Worm (Caenorhabditis elegans): ENCODE measurements around the gene mlc-4.

DNA sequence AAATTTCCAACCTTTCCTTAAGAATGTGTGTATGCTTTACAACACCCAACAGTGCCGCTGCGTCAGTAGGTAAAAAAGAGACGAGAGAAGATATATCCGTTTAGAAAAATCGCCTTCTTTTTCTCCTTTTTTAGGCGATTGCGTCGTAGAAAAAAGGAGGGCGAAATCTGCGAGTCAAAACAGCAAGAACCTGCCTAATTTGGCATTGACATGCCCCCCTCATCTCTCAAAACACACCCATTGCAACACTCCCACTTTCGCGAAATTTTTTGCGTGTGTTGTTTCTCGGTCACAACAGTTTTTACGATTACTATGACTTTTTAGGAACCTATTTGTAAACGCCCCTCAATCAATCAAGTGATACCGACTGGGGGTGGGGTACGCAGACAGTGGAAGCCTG is 41.9 kb downstream of the mlc-4 start:
- no peak for TF ChIP-seq C38D4.7 (GFP tag; optimal IDR thresholded peaks at IDR 0.05)
- no peak for TF ChIP-seq gmeb-2 (tag; optimal IDR thresholded peaks at IDR 0.05)
- no peak for TF ChIP-seq ahr-1 (tag; optimal IDR thresholded peaks at IDR 0.05)
- TF ChIP-seq ceh-24 (tag; optimal IDR thresholded peaks at IDR 0.05) = no peak

Data from whole organism, late embryonic.